Worm (Caenorhabditis elegans) whole organism, L3 larva: ENCODE measurements around the gene lips-5.
A peak's percentile ranks its signal among the peaks of the same experiment; 100 is the strongest.

ENCODE experiments used
- R02D3.7 ChIP-seq: fragments of 150-350 bp; optimal IDR thresholded peaks from 2 replicates; lab custom pipeline; 2014; ENCODE audit warnings: missing biosample characterization, missing genetic modification characterization
- aly-2 ChIP-seq: fragments of 150-350 bp; optimal IDR thresholded peaks from 2 replicates; lab custom pipeline; 2014; ENCODE audit warnings: missing biosample characterization, missing genetic modification characterization
- ceh-9 ChIP-seq: sonication (generic microtip); optimal IDR thresholded peaks from 2 replicates; lab custom pipeline; 2018; ENCODE audit warnings: missing biosample characterization, missing genetic modification characterization
- egl-27 ChIP-seq: sonication (generic microtip); optimal IDR thresholded peaks from 4 replicates; lab custom pipeline; 2017; ENCODE audit warnings: missing biosample characterization, missing genetic modification reagents, missing genetic modification characterization
- elt-2 ChIP-seq: sonication (generic microtip); optimal IDR thresholded peaks from 2 replicates; lab custom pipeline; 2016; ENCODE audit warnings: missing genetic modification reagents, mild to moderate bottlenecking, missing genetic modification characterization, missing compliant biosample characterization
- elt-3 ChIP-seq, 3 experiments: fragments of 150-350 bp in 1 of 3; sonication (generic microtip) in 2 of 3; optimal IDR thresholded peaks; 2 replicates in 2 of 3; 4 replicates in 1 of 3; lab custom pipeline; 2014 to 2017; ENCODE audit warnings: missing biosample characterization in 3 of 3, missing genetic modification characterization in 3 of 3
- eor-1 ChIP-seq, 2 experiments: fragments of 150-350 bp; optimal IDR thresholded peaks; 2 replicates each; lab custom pipeline; 2014 to 2018; ENCODE audit warnings: missing biosample characterization in 2 of 2, missing genetic modification characterization in 2 of 2
- fkh-10 ChIP-seq: sonication (generic microtip); optimal IDR thresholded peaks from 2 replicates; lab custom pipeline; 2017; ENCODE audit warnings: missing biosample characterization, missing genetic modification reagents, missing genetic modification characterization
- fkh-2 ChIP-seq: fragments of 150-350 bp; optimal IDR thresholded peaks from 2 replicates; lab custom pipeline; 2014; ENCODE audit warnings: missing biosample characterization, missing genetic modification reagents, missing genetic modification characterization
- fos-1 ChIP-seq: fragments of 150-350 bp; optimal IDR thresholded peaks from 2 replicates; lab custom pipeline; 2014; ENCODE audit warnings: missing biosample characterization, missing genetic modification characterization
- lsy-12 ChIP-seq: sonication (generic microtip); optimal IDR thresholded peaks from 2 replicates; lab custom pipeline; 2016; ENCODE audit warnings: mild to moderate bottlenecking, missing genetic modification characterization, missing compliant biosample characterization
- mdl-1 ChIP-seq: fragments of 150-350 bp; optimal IDR thresholded peaks from 2 replicates; lab custom pipeline; 2014; ENCODE audit warnings: missing biosample characterization, missing genetic modification characterization
- nfya-1 ChIP-seq: sonication (generic microtip); optimal IDR thresholded peaks from 2 replicates; lab custom pipeline; 2017; ENCODE audit warnings: missing genetic modification characterization, mild to moderate bottlenecking, missing compliant biosample characterization, antibody characterized with exemption, moderate library complexity; ENCODE audit not compliant: insufficient read depth
- nhr-11 ChIP-seq: fragments of 150-350 bp; optimal IDR thresholded peaks from 2 replicates; lab custom pipeline; 2014; ENCODE audit warnings: missing biosample characterization, missing genetic modification characterization
- nhr-237 ChIP-seq: fragments of 150-350 bp; optimal IDR thresholded peaks from 2 replicates; lab custom pipeline; 2014; ENCODE audit warnings: missing biosample characterization, missing genetic modification characterization
- nhr-25 ChIP-seq: sonication (generic microtip); optimal IDR thresholded peaks from 2 replicates; lab custom pipeline; 2017; ENCODE audit warnings: missing biosample characterization, missing genetic modification characterization
- nhr-43 ChIP-seq: sonication (generic microtip); optimal IDR thresholded peaks from 2 replicates; lab custom pipeline; 2016; ENCODE audit warnings: mild to moderate bottlenecking, missing genetic modification characterization, missing compliant biosample characterization; ENCODE audit not compliant: poor library complexity, severe bottlenecking
- nhr-76 ChIP-seq: fragments of 150-350 bp; sonication (generic microtip); optimal IDR thresholded peaks from 5 replicates; lab custom pipeline; 2014; ENCODE audit warnings: missing biosample characterization, missing genetic modification characterization
- nhr-77 ChIP-seq: fragments of 150-350 bp; optimal IDR thresholded peaks from 2 replicates; lab custom pipeline; 2014; ENCODE audit warnings: missing biosample characterization, missing genetic modification characterization
- pha-4 ChIP-seq: fragments of 150-350 bp; optimal IDR thresholded peaks from 2 replicates; lab custom pipeline; 2014; ENCODE audit warnings: missing biosample characterization, missing genetic modification reagents, missing genetic modification characterization
- pqm-1 ChIP-seq: fragments of 150-350 bp; optimal IDR thresholded peaks from 2 replicates; lab custom pipeline; 2017; ENCODE audit warnings: missing biosample characterization, missing genetic modification characterization, inconsistent platforms
- skn-1 ChIP-seq: fragments of 150-350 bp; optimal IDR thresholded peaks from 2 replicates; lab custom pipeline; 2014; ENCODE audit warnings: missing biosample characterization, missing genetic modification characterization
- snpc-4 ChIP-seq: fragments of 150-350 bp; optimal IDR thresholded peaks from 2 replicates; lab custom pipeline; 2014; ENCODE audit warnings: missing biosample characterization, missing genetic modification characterization
- unc-62 ChIP-seq: fragments of 150-350 bp; sonication (generic microtip); optimal IDR thresholded peaks from 4 replicates; lab custom pipeline; 2014; ENCODE audit warnings: missing biosample characterization, missing genetic modification reagents, missing genetic modification characterization
- ztf-4 ChIP-seq: fragments of 150-350 bp; optimal IDR thresholded peaks from 2 replicates; lab custom pipeline; 2014; ENCODE audit warnings: missing biosample characterization, missing genetic modification characterization

The lips-5 gene

ce11 chrIV:11735025-11735424, 38.5 kb downstream of the lips-5 start, which contains the start of gene K01A6.6:
TSS of gene K01A6.6 (plus strand) at chrIV:11735325.
- TF ChIP-seq ceh-9 (tag; lab: Kevin White, UChicago) (no peak), elt-3 (tag; optimal IDR thresholded peaks at IDR 0.05; lab: Kevin White, UChicago) (no peak), pqm-1 (no peak)
- TF ChIP-seq, all 47 proteins: peak for 0

- TF ChIP-seq aly-2 (tag; lab: Kevin White, UChicago) (no peak), eor-1 (tag; optimal IDR thresholded peaks at IDR 0.05; lab: Kevin White, UChicago) (no peak), lsy-12 (no peak), nhr-11 (tag; lab: Kevin White, UChicago) (no peak), fkh-2 (no peak), R02D3.7 (tag; lab: Kevin White, UChicago) (no peak), unc-62 (GFP tag; lab: Kevin White, UChicago) (no peak), ztf-4 (tag; lab: Kevin White, UChicago) (no peak), mdl-1 (tag; lab: Kevin White, UChicago) (no peak), fkh-10 (GFP tag; lab: Kevin White, UChicago) (no peak), fos-1 (tag; lab: Kevin White, UChicago) (no peak), nhr-77 (tag; lab: Kevin White, UChicago) (no peak), ceh-9 (tag; lab: Kevin White, UChicago) (no peak), nhr-25 (tag; lab: Kevin White, UChicago) (no peak), skn-1 (tag; lab: Kevin White, UChicago) (no peak), nhr-76 (tag; lab: Kevin White, UChicago) (no peak), snpc-4 (tag; lab: Kevin White, UChicago) (no peak), nhr-43 (tag; lab: Kevin White, UChicago) (no peak), pha-4 (no peak), nhr-237 (tag; lab: Kevin White, UChicago) (no peak)
Observed at ce11 chrIV:11723255-11723654, 50.3 kb downstream of the lips-5 start.

- TF ChIP-seq aly-2 (tag; lab: Kevin White, UChicago) (no peak), pqm-1 (peak; percentile 16), elt-2 (peak; percentile 65), pha-4 (peak; percentile 2), egl-27 (tag; lab: Kevin White, UChicago) (no peak)
- TF ChIP-seq, all 47 proteins: peak for 3
Observed at ce11 chrIV:11721878-11722277, 51.7 kb downstream of the lips-5 start.

- no peak for TF ChIP-seq nfya-1 (tag; lab: Kevin White, UChicago)
- TF ChIP-seq unc-62 (GFP tag; lab: Kevin White, UChicago) = no peak
- peak; percentile 8 for TF ChIP-seq nhr-25 (tag; lab: Kevin White, UChicago)
- TF ChIP-seq, all 47 proteins: peak for 1
Observed at ce11 chrIV:11718653-11719052, 54.9 kb downstream of the lips-5 start.
